Fruit fly (Drosophila melanogaster): ENCODE measurements around the gene slou.

Gene slou

DNA sequence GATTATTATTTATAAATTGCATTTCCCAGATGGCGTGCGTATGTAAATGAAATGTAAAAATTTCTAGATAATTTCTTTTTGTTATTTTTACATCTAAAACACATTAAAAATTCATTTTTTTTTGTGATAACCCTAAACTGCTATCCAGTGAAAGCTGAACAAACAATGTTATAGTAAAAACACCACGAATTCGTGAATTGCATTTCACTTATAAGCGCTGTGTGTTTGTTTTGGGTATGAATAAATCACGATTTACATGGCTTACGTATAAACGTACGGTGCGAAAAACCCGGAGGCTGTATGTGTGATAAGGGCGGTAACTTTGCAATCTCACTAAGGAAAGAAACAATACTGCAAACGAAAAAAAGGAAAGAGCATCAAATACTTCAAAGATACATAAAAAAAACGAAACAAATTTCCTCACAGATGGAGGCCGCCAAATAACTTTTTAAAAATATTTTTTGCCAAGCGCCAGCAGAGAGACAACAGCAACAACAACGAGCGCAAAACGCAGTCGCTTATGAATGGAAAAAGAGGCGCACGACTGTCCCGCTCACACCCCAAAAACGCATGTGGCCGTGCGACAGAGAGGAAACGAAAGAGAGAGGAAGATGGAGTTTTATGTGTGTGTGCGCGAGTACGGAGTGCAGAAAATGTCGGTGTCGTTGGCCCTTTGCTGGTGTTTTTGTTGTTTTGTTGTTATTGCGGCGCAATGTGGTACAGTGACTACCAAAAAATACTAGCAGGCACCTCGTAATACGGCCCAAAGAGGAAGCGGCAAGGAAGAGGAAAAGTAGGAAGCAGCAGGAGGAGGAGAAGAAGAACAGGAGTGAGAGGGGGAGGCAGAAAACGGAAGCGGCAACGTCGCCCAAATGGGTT is 49.5 kb upstream of the slou start (continued):
- no peak for TF ChIP-seq CG14441 (GFP tag; IDR thresholded peaks at IDR 0.05)
- no peak for TF ChIP-seq Sry-δ (GFP tag; optimal IDR thresholded peaks at IDR 0.05)
- TF ChIP-seq NFAT (GFP tag; IDR thresholded peaks at IDR 0.05), result no peak
- no peak for TF ChIP-seq NK7.1 (GFP tag; optimal IDR thresholded peaks at IDR 0.05)
- no peak for TF ChIP-seq CG11696 (GFP tag; IDR thresholded peaks at IDR 0.05)
- TF ChIP-seq sens-2 (GFP tag; IDR thresholded peaks at IDR 0.05), result no peak
- peak; percentile 73 for TF ChIP-seq cad (GFP tag; optimal IDR thresholded peaks at IDR 0.05)
- TF ChIP-seq CG2712 (tag; optimal IDR thresholded peaks at IDR 0.05), result no peak
- no peak for TF ChIP-seq stc (GFP tag; IDR thresholded peaks at IDR 0.05)
- TF ChIP-seq caup (GFP tag; optimal IDR thresholded peaks at IDR 0.05; ENCODE audit: severe bottlenecking), result no peak
- TF ChIP-seq ssp (GFP tag; IDR thresholded peaks at IDR 0.05), result no peak
- TF ChIP-seq HmgD (GFP tag; optimal IDR thresholded peaks at IDR 0.05), result no peak
- TF ChIP-seq twi (tag; optimal IDR thresholded peaks at IDR 0.05), result peak; percentile 75
- no peak for TF ChIP-seq cato (GFP tag; optimal IDR thresholded peaks at IDR 0.05; ENCODE audit: borderline replicate concordance)
- TF ChIP-seq CG10654 (GFP tag; optimal IDR thresholded peaks at IDR 0.05), result no peak
- no peak for TF ChIP-seq lola (GFP tag; optimal IDR thresholded peaks at IDR 0.05)
- TF ChIP-seq Hey (tag; optimal IDR thresholded peaks at IDR 0.05), result no peak
- peak; percentile 71 for TF ChIP-seq sens (GFP tag)
- no peak for TF ChIP-seq aop (GFP tag; IDR thresholded peaks at IDR 0.05)
- peak; percentile 2 for TF ChIP-seq Deaf1 (tag; optimal IDR thresholded peaks at IDR 0.05)
- TF ChIP-seq Ssrp (tag; optimal IDR thresholded peaks at IDR 0.05), result no peak
- TF ChIP-seq CG4328 (GFP tag; optimal IDR thresholded peaks at IDR 0.05), result no peak
- TF ChIP-seq CG17568 (GFP tag; optimal IDR thresholded peaks at IDR 0.05), result no peak
- no peak for TF ChIP-seq CG3838 (GFP tag; optimal IDR thresholded peaks at IDR 0.05)
- TF ChIP-seq CG11504 (tag; optimal IDR thresholded peaks at IDR 0.05), result peak; percentile 7
- TF ChIP-seq bab2 (GFP tag; optimal IDR thresholded peaks at IDR 0.05), result no peak
- no peak for TF ChIP-seq inv (GFP tag; IDR thresholded peaks at IDR 0.05; ENCODE audit: partially characterized antibody)
- TF ChIP-seq fd102C (GFP tag; optimal IDR thresholded peaks at IDR 0.05), result no peak
- TF ChIP-seq CG6813 (GFP tag; optimal IDR thresholded peaks at IDR 0.05), result no peak
- no peak for TF ChIP-seq Mes4 (GFP tag; optimal IDR thresholded peaks at IDR 0.05)
- TF ChIP-seq Dp (GFP tag; optimal IDR thresholded peaks at IDR 0.05), result no peak
- TF ChIP-seq CG6254 (GFP tag; optimal IDR thresholded peaks at IDR 0.05), result no peak
- peak; percentile 67 for TF ChIP-seq psq (GFP tag; optimal IDR thresholded peaks at IDR 0.05)
- no peak for TF ChIP-seq fd96Cb (tag; optimal IDR thresholded peaks at IDR 0.05)
- no peak for TF ChIP-seq CG12391 (tag; optimal IDR thresholded peaks at IDR 0.05)
- no peak for TF ChIP-seq CG12299 (tag; optimal IDR thresholded peaks at IDR 0.05)
- TF ChIP-seq CG8290 (GFP tag; optimal IDR thresholded peaks at IDR 0.05), result no peak
- peak in 1 of 2 experiments; percentile 6 for TF ChIP-seq CG8290 (tag; optimal IDR thresholded peaks at IDR 0.05)
- no peak for TF ChIP-seq bbx (GFP tag; IDR thresholded peaks at IDR 0.05; ENCODE audit: partially characterized antibody)
- TF ChIP-seq Lim3 (GFP tag; IDR thresholded peaks at IDR 0.05), result no peak
- TF ChIP-seq CG17328 (GFP tag; IDR thresholded peaks at IDR 0.05), result no peak
- no peak for TF ChIP-seq CG16863 (GFP tag; optimal IDR thresholded peaks at IDR 0.05)
- TF ChIP-seq dmrt99B (tag; optimal IDR thresholded peaks at IDR 0.05), result no peak
- TF ChIP-seq Ptx1 (GFP tag; IDR thresholded peaks at IDR 0.05), result no peak
- TF ChIP-seq Med (GFP tag), result peak; percentile 65
- TF ChIP-seq CG3847 (GFP tag; IDR thresholded peaks at IDR 0.05), result no peak
- no peak for TF ChIP-seq Neu2 (GFP tag; optimal IDR thresholded peaks at IDR 0.05; ENCODE audit: borderline replicate concordance)
- peak; percentile 16 for TF ChIP-seq gem (tag; optimal IDR thresholded peaks at IDR 0.05)
- no peak for TF ChIP-seq onecut (GFP tag; IDR thresholded peaks at IDR 0.05)
- no peak for TF ChIP-seq trem (tag; optimal IDR thresholded peaks at IDR 0.05)

Data from whole organism, embryonic.